Worm (Caenorhabditis elegans): ENCODE results near the gene C02G6.3.

DNA sequence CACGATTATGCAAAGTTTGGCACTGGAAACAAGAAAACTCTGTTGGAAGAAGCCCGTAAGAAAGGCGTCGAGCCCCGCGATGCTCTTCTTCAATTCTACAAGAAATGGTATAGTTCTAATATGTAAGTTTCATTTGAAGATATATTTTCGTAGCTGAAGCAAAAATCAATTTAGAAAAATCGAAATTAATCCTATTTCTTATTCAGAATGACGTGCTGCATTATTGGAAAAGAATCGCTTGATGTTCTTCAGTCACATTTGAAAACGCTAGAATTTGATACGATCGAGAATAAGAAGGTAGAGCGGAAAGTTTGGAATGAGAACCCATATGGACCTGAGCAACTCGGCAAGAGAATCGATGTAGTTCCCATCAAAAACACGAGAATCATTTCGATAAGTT, 3.2 kb upstream of the C02G6.3 start:
- TF ChIP-seq ceh-36 (tag; optimal IDR thresholded peaks at IDR 0.05) (no peak), tbx-11 (GFP tag; IDR thresholded peaks at IDR 0.05) (no peak), F13C5.2 (tag; optimal IDR thresholded peaks at IDR 0.05) (no peak)

All from whole organism, early embryonic.